Worm (Caenorhabditis elegans) whole organism, young adult: ENCODE measurements around the gene ham-2.

Experiments
- B0261.1 ChIP-seq: sonication (generic microtip); optimal IDR thresholded peaks from 2 replicates; lab custom pipeline; 2016; ENCODE audit warnings: mild to moderate bottlenecking, missing genetic modification characterization, moderate library complexity, missing compliant biosample characterization
- C06A6.2 ChIP-seq: fragments of 200-800 bp; sonication (Bioruptor generic); conservative IDR thresholded peaks from 2 replicates; pipeline ENCODE4 v1.3.6; 2022; ENCODE audit warnings: missing genetic modification characterization, missing compliant biosample characterization
- F23B12.7 ChIP-seq: sonication (generic microtip); optimal IDR thresholded peaks from 2 replicates; lab custom pipeline; 2017; ENCODE audit warnings: missing genetic modification characterization, mild to moderate bottlenecking, missing compliant biosample characterization, antibody characterized with exemption, moderate library complexity; ENCODE audit not compliant: insufficient read depth
- F49E8.2 ChIP-seq: sonication (generic microtip); optimal IDR thresholded peaks from 3 replicates; lab custom pipeline; 2017; ENCODE audit warnings: missing genetic modification characterization, mild to moderate bottlenecking, missing compliant biosample characterization, antibody characterized with exemption, moderate library complexity; ENCODE audit not compliant: insufficient read depth
- F57A8.1 ChIP-seq: fragments of 200-800 bp; sonication (Bioruptor generic); optimal IDR thresholded peaks from 2 replicates; lab custom pipeline; 2018; ENCODE audit warnings: mild to moderate bottlenecking, missing genetic modification characterization, moderate library complexity, missing compliant biosample characterization
- K11D2.4 ChIP-seq: fragments of 200-800 bp; sonication (Bioruptor generic); IDR thresholded peaks from 2 replicates; pipeline ENCODE4 v1.3.6; 2022; ENCODE audit warnings: missing genetic modification reagents, missing genetic modification characterization, missing compliant biosample characterization
- T07F8.4 ChIP-seq: sonication (generic microtip); optimal IDR thresholded peaks from 2 replicates; lab custom pipeline; 2016; ENCODE audit warnings: mild to moderate bottlenecking, missing genetic modification characterization, moderate library complexity, missing compliant biosample characterization
- Y56A3A.18 ChIP-seq: fragments of 200-800 bp; sonication (Bioruptor generic); IDR thresholded peaks from 2 replicates; pipeline ENCODE4 v1.3.6; 2022; ENCODE audit warnings: missing genetic modification reagents, missing genetic modification characterization, missing compliant biosample characterization
- Y79H2A.3 ChIP-seq: fragments of 200-800 bp; sonication (Bioruptor generic); conservative IDR thresholded peaks from 2 replicates; pipeline ENCODE4 v1.3.6; 2022; ENCODE audit warnings: missing genetic modification reagents, missing genetic modification characterization, missing compliant biosample characterization
- ZK185.1 ChIP-seq: sonication (generic microtip); optimal IDR thresholded peaks from 2 replicates; lab custom pipeline; 2016; ENCODE audit warnings: mild to moderate bottlenecking, missing genetic modification characterization, missing compliant biosample characterization; ENCODE audit not compliant: poor library complexity, severe bottlenecking
- akir-1 ChIP-seq: fragments of 200-800 bp; sonication (Bioruptor generic); optimal IDR thresholded peaks from 2 replicates; lab custom pipeline; 2018; ENCODE audit warnings: mild to moderate bottlenecking, missing genetic modification characterization, moderate library complexity, missing compliant biosample characterization
- ama-1 ChIP-seq, 3 experiments: fragments of 150-350 bp in 1 of 3; sonication (generic microtip) in 2 of 3; optimal IDR thresholded peaks; 2 replicates each; lab custom pipeline; 2014 to 2018; ENCODE audit warnings: missing biosample characterization in 2 of 3, missing genetic modification characterization in 2 of 3, missing genetic modification reagents in 2 of 3
- aptf-2 ChIP-seq: fragments of 200-800 bp; sonication (Bioruptor generic); conservative IDR thresholded peaks from 2 replicates; pipeline ENCODE4 v1.3.6; 2022; ENCODE audit warnings: missing genetic modification reagents, missing genetic modification characterization, missing compliant biosample characterization
- aptf-3 ChIP-seq: fragments of 200-800 bp; sonication (Bioruptor generic); IDR thresholded peaks from 2 replicates; pipeline ENCODE4 v1.3.6; 2022; ENCODE audit warnings: missing genetic modification characterization, missing compliant biosample characterization
- cebp-1 ChIP-seq, 2 experiments: fragments of 200-800 bp in 1 of 2; sonication (Bioruptor generic) in 1 of 2; sonication (generic microtip) in 1 of 2; IDR thresholded peaks in 1 of 2; optimal IDR thresholded peaks in 1 of 2; 2 replicates each; pipeline versions ENCODE4 v1.3.6 to Lab custom; 2017 to 2022; ENCODE audit warnings: missing compliant biosample characterization in 2 of 2, missing genetic modification characterization in 2 of 2, mild to moderate bottlenecking in 1 of 2, missing genetic modification reagents in 1 of 2, moderate library complexity in 1 of 2
- ceh-100 ChIP-seq: fragments of 200-800 bp; sonication (Bioruptor generic); IDR thresholded peaks from 2 replicates; pipeline ENCODE4 v1.3.6; 2022; ENCODE audit warnings: missing genetic modification reagents, missing genetic modification characterization, missing compliant biosample characterization
- ceh-40 ChIP-seq: fragments of 200-800 bp; sonication (Bioruptor generic); IDR thresholded peaks from 2 replicates; pipeline ENCODE4 v1.3.6; 2022; ENCODE audit warnings: missing genetic modification characterization, missing compliant biosample characterization
- chd-7 ChIP-seq: sonication (generic microtip); optimal IDR thresholded peaks from 2 replicates; lab custom pipeline; 2016; ENCODE audit warnings: mild to moderate bottlenecking, missing genetic modification characterization, moderate library complexity, missing compliant biosample characterization
- dox-1 ChIP-seq: fragments of 200-800 bp; sonication (Bioruptor generic); IDR thresholded peaks from 2 replicates; pipeline ENCODE4 v1.3.6; 2022; ENCODE audit warnings: missing genetic modification reagents, missing genetic modification characterization, missing compliant biosample characterization
- dpff-1 ChIP-seq: sonication (generic microtip); optimal IDR thresholded peaks from 2 replicates; lab custom pipeline; 2017; ENCODE audit warnings: mild to moderate bottlenecking, missing genetic modification characterization, missing compliant biosample characterization
- dpl-1 ChIP-seq: fragments of 150-350 bp; optimal IDR thresholded peaks from 2 replicates; lab custom pipeline; 2014; ENCODE audit warnings: missing biosample characterization, missing genetic modification reagents, missing genetic modification characterization
- ekl-4 ChIP-seq: fragments of 200-800 bp; sonication (Bioruptor generic); IDR thresholded peaks from 2 replicates; pipeline ENCODE4 v1.3.6; 2022; ENCODE audit warnings: missing genetic modification reagents, missing genetic modification characterization, missing compliant biosample characterization
- fkh-3 ChIP-seq: sonication (generic microtip); optimal IDR thresholded peaks from 2 replicates; lab custom pipeline; 2016; ENCODE audit warnings: mild to moderate bottlenecking, missing genetic modification characterization, missing compliant biosample characterization
- hmg-1.2 ChIP-seq: fragments of 200-800 bp; sonication (Bioruptor generic); IDR thresholded peaks from 2 replicates; pipeline ENCODE4 v1.3.6; 2022; ENCODE audit warnings: missing genetic modification reagents, missing genetic modification characterization, missing compliant biosample characterization
- lag-1 ChIP-seq: fragments of 200-800 bp; sonication (Bioruptor generic); IDR thresholded peaks from 2 replicates; pipeline ENCODE4 v1.3.6; 2022; ENCODE audit warnings: missing genetic modification reagents, missing genetic modification characterization, missing compliant biosample characterization
- let-607 ChIP-seq, 2 experiments: fragments of 200-800 bp in 1 of 2; sonication (Bioruptor generic) in 1 of 2; sonication (generic microtip) in 1 of 2; optimal IDR thresholded peaks; 2 replicates each; lab custom pipeline; 2016 to 2018; ENCODE audit warnings: mild to moderate bottlenecking in 2 of 2, missing compliant biosample characterization in 2 of 2, missing genetic modification characterization in 2 of 2, moderate library complexity in 2 of 2, missing genotype in 1 of 2
- lin-40 ChIP-seq: sonication (generic microtip); optimal IDR thresholded peaks from 2 replicates; lab custom pipeline; 2016; ENCODE audit warnings: missing genetic modification characterization, mild to moderate bottlenecking, missing compliant biosample characterization, missing genotype, missing genetic modification reagents
- madf-6 ChIP-seq: fragments of 200-800 bp; sonication (Bioruptor generic); IDR thresholded peaks from 2 replicates; pipeline ENCODE4 v1.3.6; 2022; ENCODE audit warnings: missing genetic modification reagents, missing genetic modification characterization, missing compliant biosample characterization
- nhr-80 ChIP-seq: sonication (generic microtip); optimal IDR thresholded peaks from 2 replicates; lab custom pipeline; 2016; ENCODE audit warnings: missing genetic modification characterization, missing compliant biosample characterization
- rpc-1 ChIP-seq, 2 experiments: fragments of 150-350 bp in 1 of 2; sonication (generic microtip) in 1 of 2; optimal IDR thresholded peaks; 2 replicates each; lab custom pipeline; 2014 to 2018; ENCODE audit warnings: missing biosample characterization in 1 of 2, missing genetic modification characterization in 1 of 2, missing genetic modification reagents in 1 of 2, missing genotype in 1 of 2
- snpc-4 ChIP-seq, 5 experiments: fragments of 150-350 bp in 1 of 5; sonication (generic microtip) in 4 of 5; optimal IDR thresholded peaks; 2 replicates each; lab custom pipeline; 2014 to 2018; ENCODE audit warnings: missing genetic modification characterization in 5 of 5, missing biosample characterization in 3 of 5, antibody characterized with exemption in 2 of 5, mild to moderate bottlenecking in 2 of 5, missing compliant biosample characterization in 2 of 5, missing genotype in 2 of 5, moderate library complexity in 2 of 5, missing genetic modification reagents in 1 of 5
- somi-1 ChIP-seq: fragments of 200-800 bp; sonication (Bioruptor generic); optimal IDR thresholded peaks from 2 replicates; lab custom pipeline; 2018; ENCODE audit warnings: mild to moderate bottlenecking, missing genetic modification characterization, missing compliant biosample characterization
- tbp1 ChIP-seq: fragments of 200-800 bp; sonication (Bioruptor generic); optimal IDR thresholded peaks from 2 replicates; lab custom pipeline; 2018; ENCODE audit warnings: mild to moderate bottlenecking, missing genetic modification characterization, missing compliant biosample characterization
- tbx-9 ChIP-seq: sonication (generic microtip); optimal IDR thresholded peaks from 2 replicates; lab custom pipeline; 2016; ENCODE audit warnings: borderline replicate concordance, missing genetic modification characterization, inconsistent platforms, missing compliant biosample characterization
- unc-130 ChIP-seq: sonication (generic microtip); optimal IDR thresholded peaks from 2 replicates; lab custom pipeline; 2016; ENCODE audit warnings: missing genetic modification reagents, missing genetic modification characterization, missing compliant biosample characterization
- zfh-2 ChIP-seq: fragments of 200-800 bp; sonication (Bioruptor generic); conservative IDR thresholded peaks from 2 replicates; pipeline ENCODE4 v1.3.6; 2022; ENCODE audit warnings: missing genetic modification reagents, missing genetic modification characterization, missing compliant biosample characterization
- ztf-18 ChIP-seq: sonication (generic microtip); optimal IDR thresholded peaks from 2 replicates; lab custom pipeline; 2016; ENCODE audit warnings: missing genotype, mild to moderate bottlenecking, missing genetic modification characterization, missing compliant biosample characterization
- ztf-25 ChIP-seq: fragments of 200-800 bp; sonication (Bioruptor generic); IDR thresholded peaks from 2 replicates; pipeline ENCODE4 v1.3.6; 2022; ENCODE audit warnings: missing genetic modification reagents, missing genetic modification characterization, missing compliant biosample characterization
- ztf-26 ChIP-seq: sonication (generic microtip); optimal IDR thresholded peaks from 2 replicates; lab custom pipeline; 2017; ENCODE audit warnings: missing genetic modification characterization, missing compliant biosample characterization

Gene ham-2

ce11 chrX:4523887-4524350 is 30.6 kb upstream of the ham-2 start, which contains the start of gene pdi-2 (continued):
- peak; percentile 10 for TF ChIP-seq ztf-18
- TF ChIP-seq, all 124 proteins: peak for 37

DNA sequence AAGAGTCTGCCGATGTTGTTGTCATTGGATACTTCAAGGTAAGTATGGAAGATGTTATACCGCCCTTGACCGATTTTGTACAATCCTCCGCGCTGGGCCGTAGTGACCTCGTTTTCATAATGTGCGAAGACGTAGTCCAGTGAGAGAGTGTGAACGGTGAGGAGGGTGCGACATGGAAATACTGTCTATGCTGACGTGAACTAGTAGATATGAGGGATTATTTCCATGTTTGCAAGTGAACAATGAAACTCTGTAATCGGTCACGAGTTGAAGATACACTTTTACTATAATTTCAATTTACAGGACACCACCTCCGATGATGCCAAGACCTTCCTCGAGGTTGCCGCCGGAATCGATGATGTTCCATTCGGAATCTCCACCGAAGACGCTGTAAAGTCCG is 29.6 kb upstream of the ham-2 start:
- no peak for TF ChIP-seq akir-1 (GFP tag; lab: Kevin White, UChicago)
- no peak for TF ChIP-seq dpl-1 (GFP tag; lab: Kevin White, UChicago)
- no peak for TF ChIP-seq C06A6.2
- no peak for TF ChIP-seq zfh-2 (GFP tag; lab: Robert Waterston, UW)
- no peak for TF ChIP-seq tbx-9 (tag; lab: Kevin White, UChicago)
- TF ChIP-seq snpc-4 (GFP tag; optimal IDR thresholded peaks at IDR 0.05; lab: Kevin White, UChicago): no peak
- no peak for TF ChIP-seq snpc-4 (tag; optimal IDR thresholded peaks at IDR 0.05; lab: Kevin White, UChicago)
- TF ChIP-seq ztf-25: no peak
- no peak for TF ChIP-seq Y56A3A.18 (GFP tag; lab: Robert Waterston, UW)
- no peak for TF ChIP-seq rpc-1 (optimal IDR thresholded peaks at IDR 0.05; lab: Kevin White, UChicago)
- TF ChIP-seq rpc-1 (tag; optimal IDR thresholded peaks at IDR 0.05; lab: Kevin White, UChicago): no peak
- TF ChIP-seq ceh-100 (GFP tag; lab: Robert Waterston, UW): no peak
- no peak for TF ChIP-seq ceh-40 (GFP tag; lab: Robert Waterston, UW)
- no peak for TF ChIP-seq madf-6 (GFP tag; lab: Robert Waterston, UW)
- TF ChIP-seq lag-1: no peak
- no peak for TF ChIP-seq aptf-2
- TF ChIP-seq F49E8.2 (tag; lab: Kevin White, UChicago): no peak
- no peak for TF ChIP-seq aptf-3 (GFP tag; lab: Robert Waterston, UW)
- no peak for TF ChIP-seq F57A8.1 (GFP tag; lab: Kevin White, UChicago)
- no peak for TF ChIP-seq dpff-1 (tag; lab: Kevin White, UChicago)

- peak; percentile 71 for TF ChIP-seq ama-1 (optimal IDR thresholded peaks at IDR 0.05; lab: Kevin White, UChicago)
- no peak for TF ChIP-seq ama-1 (GFP tag; optimal IDR thresholded peaks at IDR 0.05; lab: Kevin White, UChicago)
- peak; percentile 1 for TF ChIP-seq lin-40 (tag; lab: Kevin White, UChicago)
- peak; percentile 6 for TF ChIP-seq ZK185.1 (tag; lab: Kevin White, UChicago)
- no peak for TF ChIP-seq ekl-4
- TF ChIP-seq Y79H2A.3 (GFP tag; lab: Robert Waterston, UW): no peak
- no peak for TF ChIP-seq dpff-1 (tag; lab: Kevin White, UChicago)
- TF ChIP-seq chd-7 (tag; lab: Kevin White, UChicago): no peak
Observed at ce11 chrX:4526412-4526811, 28.1 kb upstream of the ham-2 start.

DNA sequence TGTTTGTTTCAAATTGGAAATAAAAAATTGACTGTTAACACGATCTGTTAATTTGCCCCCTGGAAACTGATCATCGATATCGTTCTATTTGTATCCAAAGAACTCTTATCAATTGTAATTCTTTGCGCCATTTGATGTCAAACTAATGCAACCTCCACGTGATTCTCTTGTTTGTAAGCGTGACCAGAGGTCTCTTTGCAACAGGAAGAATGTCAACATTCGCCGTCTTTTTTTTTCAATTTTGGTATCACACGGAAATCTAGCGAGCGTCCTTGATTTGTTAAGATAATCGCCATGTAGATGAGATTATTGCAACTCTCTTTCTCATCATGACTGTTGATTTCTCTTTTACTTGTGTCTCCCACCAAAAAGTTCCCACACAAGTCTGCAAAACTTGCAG is 25.6 kb upstream of the ham-2 start:
- TF ChIP-seq lin-40 (tag; lab: Kevin White, UChicago) (peak; percentile 72), T07F8.4 (tag; lab: Kevin White, UChicago) (no peak), F23B12.7 (tag; lab: Kevin White, UChicago) (no peak), dpl-1 (GFP tag; lab: Kevin White, UChicago) (no peak), tbp1 (GFP tag; lab: Kevin White, UChicago) (peak; percentile 23), K11D2.4 (0 out of 2 replicates have a peak, but pooled peaks have one; percentile 24), hmg-1.2 (GFP tag; lab: Robert Waterston, UW) (no peak), nhr-80 (peak; percentile 82), let-607 (tag; optimal IDR thresholded peaks at IDR 0.05; lab: Kevin White, UChicago) (peak in 1 of 2 experiments; percentile 2), dox-1 (peak; percentile 19; the same call in 1 of the 2 replicates), unc-130 (GFP tag; lab: Kevin White, UChicago) (no peak), cebp-1 (GFP tag; IDR thresholded peaks at IDR 0.05; lab: Robert Waterston, UW) (no peak), cebp-1 (tag; optimal IDR thresholded peaks at IDR 0.05; lab: Kevin White, UChicago) (peak; percentile 31), fkh-3 (no peak), ztf-26 (tag; lab: Kevin White, UChicago) (peak; percentile 59), B0261.1 (no peak), somi-1 (GFP tag; lab: Kevin White, UChicago) (peak; percentile 49)
